Worm (Caenorhabditis elegans) whole organism, L1 larva: ENCODE data around the gene best-6.

Experiments used
- ama-1 ChIP-seq: fragments of 150-350 bp; optimal IDR thresholded peaks from 2 replicates; lab custom pipeline; 2014
- mep-1 ChIP-seq: fragments of 150-350 bp; optimal IDR thresholded peaks from 2 replicates; lab custom pipeline; 2014; ENCODE audit warnings: missing biosample characterization, missing genetic modification characterization
- nhr-76 ChIP-seq: sonication (generic microtip); optimal IDR thresholded peaks from 2 replicates; lab custom pipeline; 2017; ENCODE audit warnings: missing biosample characterization, missing genetic modification characterization

DNA sequence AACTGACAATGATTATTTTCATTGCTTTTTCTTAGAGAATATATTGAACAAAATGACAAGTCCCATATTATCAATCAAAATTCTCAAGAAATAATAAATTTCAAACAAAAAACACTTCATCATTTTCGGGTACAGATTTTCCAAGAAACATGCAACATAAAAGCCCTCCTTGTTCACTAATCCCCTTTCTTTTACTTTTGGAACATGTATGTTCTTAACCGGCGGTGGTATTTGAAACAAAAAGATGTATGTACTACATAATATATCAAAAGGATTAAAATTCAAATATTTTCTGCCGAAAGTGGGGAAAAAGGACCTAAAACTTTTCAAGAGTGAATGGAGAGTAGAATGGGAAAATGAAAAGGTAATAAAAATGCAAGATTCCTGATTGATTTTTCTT lies 25.4 kb upstream of the best-6 start:
- TF ChIP-seq mep-1 (tag; lab: Kevin White, UChicago) (no peak), nhr-76 (tag; lab: Kevin White, UChicago) (no peak), ama-1 (lab: Kevin White, UChicago) (no peak)
